Worm (Caenorhabditis elegans): Measurements from ENCODE around the gene plk-1.

Gene plk-1

ce11 chrIII:8126978-8127377, 25.8 kb downstream of the plk-1 start (continued):
- TF ChIP-seq pqm-1 (tag; optimal IDR thresholded peaks at IDR 0.05) (no peak), dmd-9 (GFP tag; IDR thresholded peaks at IDR 0.05) (no peak), ztf-7 (tag; optimal IDR thresholded peaks at IDR 0.05) (no peak), php-3 (GFP tag; IDR thresholded peaks at IDR 0.05) (no peak), pha-4 (GFP tag; IDR thresholded peaks at IDR 0.05) (no peak), pha-4 (tag; optimal IDR thresholded peaks at IDR 0.05) (no peak), daf-16 (GFP tag; optimal IDR thresholded peaks at IDR 0.05) (no peak), daf-16 (tag; optimal IDR thresholded peaks at IDR 0.05) (no peak), snpc-1.2 (GFP tag; IDR thresholded peaks at IDR 0.05) (no peak), mdt-29 (GFP tag; IDR thresholded peaks at IDR 0.05) (no peak), nhr-237 (tag; optimal IDR thresholded peaks at IDR 0.05) (no peak), snpc-4 (tag; optimal IDR thresholded peaks at IDR 0.05) (no peak), ceh-28 (tag; optimal IDR thresholded peaks at IDR 0.05) (no peak), spr-3 (GFP tag; optimal IDR thresholded peaks at IDR 0.05) (no peak), ces-1 (GFP tag; optimal IDR thresholded peaks at IDR 0.05) (no peak), dve-1 (tag; optimal IDR thresholded peaks at IDR 0.05; ENCODE audit: insufficient read depth) (no peak), gei-8 (GFP tag; optimal IDR thresholded peaks at IDR 0.05) (no peak), mxl-3 (GFP tag; optimal IDR thresholded peaks at IDR 0.05) (peak; percentile 41), lin-29 (GFP tag; IDR thresholded peaks at IDR 0.05) (no peak), daf-12 (tag; optimal IDR thresholded peaks at IDR 0.05) (no peak), ceh-20 (GFP tag; IDR thresholded peaks at IDR 0.05) (no peak), unc-62 (GFP tag; optimal IDR thresholded peaks at IDR 0.05 in 1 of 2) (no peak), unc-62 (tag; optimal IDR thresholded peaks at IDR 0.05) (no peak), unc-130 (GFP tag; optimal IDR thresholded peaks at IDR 0.05) (no peak), F44E2.7 (GFP tag; IDR thresholded peaks at IDR 0.05) (no peak), lin-38 (GFP tag; IDR thresholded peaks at IDR 0.05) (no peak), F49E8.2 (tag; optimal IDR thresholded peaks at IDR 0.05; ENCODE audit: borderline replicate concordance) (no peak), lim-7 (GFP tag; IDR thresholded peaks at IDR 0.05) (no peak), nhr-41 (GFP tag; IDR thresholded peaks at IDR 0.05) (no peak), mes-2 (tag; optimal IDR thresholded peaks at IDR 0.05; ENCODE audit: poor library complexity, severe bottlenecking) (peak; percentile 12), nhr-11 (tag; optimal IDR thresholded peaks at IDR 0.05) (no peak), zfp-2 (tag; optimal IDR thresholded peaks at IDR 0.05) (no peak), hlh-30 (tag; optimal IDR thresholded peaks at IDR 0.05; ENCODE audit: insufficient read depth) (peak; percentile 45), nhr-25 (tag; optimal IDR thresholded peaks at IDR 0.05; ENCODE audit: borderline replicate concordance, insufficient read depth) (no peak), fos-1 (tag; optimal IDR thresholded peaks at IDR 0.05) (no peak), aly-2 (tag; optimal IDR thresholded peaks at IDR 0.05) (no peak), madf-9 (GFP tag; conservative IDR thresholded peaks at IDR 0.05) (no peak), nhr-111 (GFP tag; optimal IDR thresholded peaks at IDR 0.05) (no peak), rbr-2 (tag; optimal IDR thresholded peaks at IDR 0.05) (peak; percentile 13), ceh-44 (GFP tag; IDR thresholded peaks at IDR 0.05) (no peak), Y48G9A.11 (GFP tag; IDR thresholded peaks at IDR 0.05) (no peak), zip-11 (GFP tag; IDR thresholded peaks at IDR 0.05) (no peak), egl-43 (GFP tag; IDR thresholded peaks at IDR 0.05) (0 out of 2 replicates have a peak, but pooled peaks have one; percentile 36), dmd-8 (GFP tag; IDR thresholded peaks at IDR 0.05) (no peak), R02D3.7 (tag; optimal IDR thresholded peaks at IDR 0.05) (no peak), ZK546.5 (tag; optimal IDR thresholded peaks at IDR 0.05) (no peak), Y5F2A.4 (GFP tag; optimal IDR thresholded peaks at IDR 0.05) (no peak), lsy-2 (tag; optimal IDR thresholded peaks at IDR 0.05) (peak in 1 of 2 experiments; percentile 36), nhr-48 (tag; optimal IDR thresholded peaks at IDR 0.05) (no peak), set-16 (GFP tag; IDR thresholded peaks at IDR 0.05) (no peak), ZK337.2 (GFP tag; IDR thresholded peaks at IDR 0.05) (no peak), mxl-2 (GFP tag; conservative IDR thresholded peaks at IDR 0.05) (no peak)

All from whole organism, L4 larva.